Fruit fly (Drosophila melanogaster) whole organism, adult: Measurements from ENCODE around the gene CG32240.

Experiments
- CG11617 ChIP-seq: fragments of 200-800 bp; sonication (Bioruptor generic); optimal IDR thresholded peaks from 2 replicates; lab custom pipeline; 2017; ENCODE audit warnings: mild to moderate bottlenecking, missing biosample characterization, missing genetic modification reagents, missing genetic modification characterization
- CG12768 ChIP-seq: fragments of 200-800 bp; sonication (Bioruptor generic); optimal IDR thresholded peaks from 2 replicates; lab custom pipeline; 2017; ENCODE audit warnings: missing biosample characterization, missing genetic modification characterization, mild to moderate bottlenecking, moderate library complexity, missing genetic modification reagents
- CG14711 ChIP-seq: fragments of 200-800 bp; sonication (Bioruptor generic); optimal IDR thresholded peaks from 2 replicates; lab custom pipeline; 2018; ENCODE audit warnings: missing biosample characterization, mild to moderate bottlenecking, missing genetic modification characterization, moderate library complexity
- CG1620 ChIP-seq: fragments of 200-800 bp; sonication (Bioruptor generic); optimal IDR thresholded peaks from 2 replicates; lab custom pipeline; 2016; ENCODE audit warnings: missing biosample characterization, missing genetic modification characterization
- CG33017 ChIP-seq: fragments of 200-800 bp; sonication (Bioruptor generic); optimal IDR thresholded peaks from 2 replicates; lab custom pipeline; 2018; ENCODE audit warnings: missing biosample characterization, mild to moderate bottlenecking, missing genetic modification characterization, moderate library complexity
- CG5204 ChIP-seq: fragments of 200-800 bp; sonication (Bioruptor generic); optimal IDR thresholded peaks from 2 replicates; lab custom pipeline; 2016; ENCODE audit warnings: missing biosample characterization, missing genetic modification characterization
- CG7045 ChIP-seq: fragments of 200-800 bp; sonication (Bioruptor generic); optimal IDR thresholded peaks from 2 replicates; lab custom pipeline; 2017; ENCODE audit warnings: missing biosample characterization, mild to moderate bottlenecking, missing genetic modification characterization
- CG7101 ChIP-seq: fragments of 200-800 bp; sonication (Bioruptor generic); optimal IDR thresholded peaks from 2 replicates; lab custom pipeline; 2018; ENCODE audit warnings: missing biosample characterization, mild to moderate bottlenecking, missing genetic modification characterization, moderate library complexity
- Clk ChIP-seq: fragments of 200-800 bp; sonication (Bioruptor generic); optimal IDR thresholded peaks from 2 replicates; lab custom pipeline; 2017; ENCODE audit warnings: missing biosample characterization, missing genetic modification characterization
- Crg-1 ChIP-seq: fragments of 200-800 bp; sonication (Bioruptor generic); optimal IDR thresholded peaks from 2 replicates; lab custom pipeline; 2016; ENCODE audit warnings: missing biosample characterization, missing genetic modification characterization
- Hr96 ChIP-seq: fragments of 200-800 bp; sonication (Bioruptor generic); optimal IDR thresholded peaks from 2 replicates; lab custom pipeline; 2016; ENCODE audit warnings: missing biosample characterization, missing genetic modification characterization
- Mnt ChIP-seq: fragments of 200-800 bp; sonication (Bioruptor generic); optimal IDR thresholded peaks from 2 replicates; lab custom pipeline; 2016; ENCODE audit warnings: missing biosample characterization, mild to moderate bottlenecking, missing genetic modification characterization
- bab1 ChIP-seq: fragments of 200-800 bp; sonication (Bioruptor generic); optimal IDR thresholded peaks from 3 replicates; lab custom pipeline; 2019; ENCODE audit warnings: missing biosample characterization, mild to moderate bottlenecking, missing genetic modification characterization, moderate library complexity
- cic ChIP-seq: fragments of 200-800 bp; sonication (Bioruptor generic); optimal IDR thresholded peaks from 2 replicates; lab custom pipeline; 2017; ENCODE audit warnings: missing biosample characterization, mild to moderate bottlenecking, missing genetic modification characterization, moderate library complexity
- cnc ChIP-seq, 2 experiments: fragments of >200 bp; optimal IDR thresholded peaks; 2 replicates each; lab custom pipeline; 2017
- kay ChIP-seq: fragments of 200-800 bp; sonication (Bioruptor generic); peaks from one replicate; lab custom pipeline; 2016; ENCODE audit warnings: missing biosample characterization, missing genetic modification characterization, borderline replicate concordance
- ovo ChIP-seq: fragments of 200-800 bp; sonication (Bioruptor generic); optimal IDR thresholded peaks from 2 replicates; lab custom pipeline; 2016; ENCODE audit warnings: missing biosample characterization, missing genetic modification characterization
- pad ChIP-seq: fragments of 200-800 bp; sonication (Bioruptor generic); optimal IDR thresholded peaks from 3 replicates; lab custom pipeline; 2017; ENCODE audit warnings: missing biosample characterization, missing genetic modification characterization, mild to moderate bottlenecking, moderate library complexity, missing genetic modification reagents
- tj ChIP-seq: fragments of 200-800 bp; sonication (Bioruptor generic); optimal IDR thresholded peaks from 3 replicates; lab custom pipeline; 2017; ENCODE audit warnings: missing biosample characterization, mild to moderate bottlenecking, missing genetic modification characterization, moderate library complexity
- toe ChIP-seq: fragments of 200-800 bp; sonication (Bioruptor generic); optimal IDR thresholded peaks from 2 replicates; lab custom pipeline; 2016; ENCODE audit warnings: missing biosample characterization, missing genetic modification characterization

The CG32240 gene

dm6 chr3L:4397874-4398273, 16.4 kb upstream of the CG32240 start:
- TF ChIP-seq bab1 (no peak), CG11617 (no peak), pad (GFP tag; lab: Kevin White, UChicago) (no peak), CG14711 (no peak), cnc (optimal IDR thresholded peaks at IDR 0.05; lab: Kevin White, UChicago) (no peak), CG33017 (tag; lab: Kevin White, UChicago) (no peak), CG7101 (tag; lab: Kevin White, UChicago) (no peak), CG7045 (GFP tag; lab: Kevin White, UChicago) (no peak), Crg-1 (GFP tag; lab: Kevin White, UChicago) (no peak), ovo (GFP tag; lab: Kevin White, UChicago) (no peak), toe (GFP tag; lab: Kevin White, UChicago) (no peak), Mnt (GFP tag; lab: Kevin White, UChicago) (no peak), tj (GFP tag; lab: Kevin White, UChicago) (no peak), Hr96 (GFP tag; lab: Kevin White, UChicago) (no peak), CG12768 (GFP tag; lab: Kevin White, UChicago) (no peak), CG5204 (GFP tag; lab: Kevin White, UChicago) (no peak), CG1620 (GFP tag; lab: Kevin White, UChicago) (no peak)

DNA sequence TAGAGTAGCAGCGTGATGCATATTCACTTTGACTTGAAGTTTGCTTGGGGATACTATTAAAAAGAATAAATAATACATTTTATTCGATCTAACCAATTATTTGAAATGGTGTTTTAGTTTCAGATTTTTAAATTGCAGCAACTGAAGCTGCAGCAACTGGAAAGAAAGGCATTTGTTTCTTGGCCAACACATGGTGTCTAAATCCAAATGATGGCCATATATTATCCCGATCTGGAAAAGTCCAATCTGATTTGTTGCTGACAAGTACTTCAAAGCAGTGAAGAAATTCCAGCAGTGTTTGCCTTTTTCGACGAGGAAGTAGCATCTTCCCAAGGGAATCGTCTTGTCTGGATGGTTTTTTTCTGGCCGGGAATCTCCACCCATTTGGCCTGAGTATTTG, 15.7 kb upstream of the CG32240 start:
- TF ChIP-seq CG5204 (GFP tag; lab: Kevin White, UChicago) (no peak), Mnt (GFP tag; lab: Kevin White, UChicago) (no peak), tj (GFP tag; lab: Kevin White, UChicago) (no peak), CG33017 (tag; lab: Kevin White, UChicago) (no peak), ovo (GFP tag; lab: Kevin White, UChicago) (no peak), CG7101 (tag; lab: Kevin White, UChicago) (no peak), CG1620 (GFP tag; lab: Kevin White, UChicago) (no peak), kay (no peak), cnc (optimal IDR thresholded peaks at IDR 0.05; lab: Kevin White, UChicago) (no peak), CG11617 (no peak), toe (GFP tag; lab: Kevin White, UChicago) (no peak)

- TF ChIP-seq pad (GFP tag; lab: Kevin White, UChicago): no peak
- no peak for TF ChIP-seq CG1620 (GFP tag; lab: Kevin White, UChicago)
- no peak for TF ChIP-seq CG11617
- no peak for TF ChIP-seq CG7101 (tag; lab: Kevin White, UChicago)
- TF ChIP-seq Hr96 (GFP tag; lab: Kevin White, UChicago): no peak
- no peak for TF ChIP-seq ovo (GFP tag; lab: Kevin White, UChicago)
- TF ChIP-seq Crg-1 (GFP tag; lab: Kevin White, UChicago): no peak
- no peak for TF ChIP-seq Mnt (GFP tag; lab: Kevin White, UChicago)
- TF ChIP-seq cic (GFP tag; lab: Kevin White, UChicago): no peak
Observed at dm6 chr3L:4396372-4396771, 14.9 kb upstream of the CG32240 start.

- no peak for TF ChIP-seq Clk (GFP tag; lab: Kevin White, UChicago)
- TF ChIP-seq CG12768 (GFP tag; lab: Kevin White, UChicago): no peak
- TF ChIP-seq CG33017 (tag; lab: Kevin White, UChicago): no peak
- no peak for TF ChIP-seq Hr96 (GFP tag; lab: Kevin White, UChicago)
- no peak for TF ChIP-seq cnc (optimal IDR thresholded peaks at IDR 0.05; lab: Kevin White, UChicago)
- TF ChIP-seq pad (GFP tag; lab: Kevin White, UChicago): no peak
- no peak for TF ChIP-seq CG14711
Observed at dm6 chr3L:4395501-4396073, 14.2 kb upstream of the CG32240 start.

DNA sequence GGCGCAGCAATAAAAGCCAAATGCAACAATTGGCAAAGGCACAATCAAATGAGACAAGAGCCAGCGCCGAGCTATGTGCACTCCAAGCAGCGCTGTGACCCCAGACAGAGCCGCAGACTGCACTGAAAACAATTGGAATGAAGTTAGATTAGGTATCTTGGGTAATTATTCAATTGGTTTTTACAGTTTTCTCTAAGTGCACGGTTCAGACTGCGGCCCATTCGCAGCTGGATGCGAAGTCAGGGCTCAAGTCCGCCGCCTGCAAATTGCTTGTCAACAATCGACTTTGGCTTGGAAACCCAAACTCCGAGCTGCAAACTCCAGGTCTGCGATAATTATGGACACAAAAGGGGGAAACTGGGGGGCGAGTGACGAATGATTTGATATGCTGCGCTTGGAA, 12.2 kb upstream of the CG32240 start:
- TF ChIP-seq Mnt (GFP tag; lab: Kevin White, UChicago) (no peak), ovo (GFP tag; lab: Kevin White, UChicago) (no peak), CG1620 (GFP tag; lab: Kevin White, UChicago) (no peak), CG14711 (no peak), CG33017 (tag; lab: Kevin White, UChicago) (no peak), CG7045 (GFP tag; lab: Kevin White, UChicago) (no peak), bab1 (no peak), toe (GFP tag; lab: Kevin White, UChicago) (no peak), tj (GFP tag; lab: Kevin White, UChicago) (no peak)

- TF ChIP-seq CG1620 (GFP tag; lab: Kevin White, UChicago): no peak
- no peak for TF ChIP-seq Mnt (GFP tag; lab: Kevin White, UChicago)
- no peak for TF ChIP-seq Crg-1 (GFP tag; lab: Kevin White, UChicago)
- no peak for TF ChIP-seq CG7045 (GFP tag; lab: Kevin White, UChicago)
- no peak for TF ChIP-seq ovo (GFP tag; lab: Kevin White, UChicago)
- no peak for TF ChIP-seq kay
- TF ChIP-seq cic (GFP tag; lab: Kevin White, UChicago): no peak
- no peak for TF ChIP-seq CG12768 (GFP tag; lab: Kevin White, UChicago)
- TF ChIP-seq CG11617: no peak
- no peak for TF ChIP-seq toe (GFP tag; lab: Kevin White, UChicago)
- no peak for TF ChIP-seq tj (GFP tag; lab: Kevin White, UChicago)
- no peak for TF ChIP-seq Clk (GFP tag; lab: Kevin White, UChicago)
- no peak for TF ChIP-seq Hr96 (GFP tag; lab: Kevin White, UChicago)
- TF ChIP-seq cnc (optimal IDR thresholded peaks at IDR 0.05; lab: Kevin White, UChicago): no peak
- TF ChIP-seq CG5204 (GFP tag; lab: Kevin White, UChicago): no peak
Observed at dm6 chr3L:4392851-4393250, 11.4 kb upstream of the CG32240 start.
